Fruit fly (Drosophila melanogaster) whole organism, wandering third instar larva: Measurements from ENCODE around the gene PIG-C.
A peak's percentile ranks its signal among the peaks of the same experiment; 100 is the strongest.

Experiments
- HLH106 ChIP-seq: fragments of 200-800 bp; optimal IDR thresholded peaks from 3 replicates; lab custom pipeline; 2019; ENCODE audit warnings: missing biosample characterization, mild to moderate bottlenecking, missing genetic modification characterization, moderate library complexity
- Hr78 ChIP-seq: fragments of >200 bp; optimal IDR thresholded peaks from 2 replicates; lab custom pipeline; 2017; ENCODE audit warnings: missing biosample characterization, missing genetic modification characterization
- Mio ChIP-seq: sonication (Bioruptor generic); optimal IDR thresholded peaks from 2 replicates; lab custom pipeline; 2016; ENCODE audit warnings: missing biosample characterization, missing genetic modification characterization
- Myc ChIP-seq: fragments of >200 bp; optimal IDR thresholded peaks from 2 replicates; lab custom pipeline; 2017
- Sp1 ChIP-seq: fragments of 200-800 bp; sonication (Bioruptor generic); optimal IDR thresholded peaks from 3 replicates; lab custom pipeline; 2019; ENCODE audit warnings: missing biosample characterization, mild to moderate bottlenecking, missing genetic modification characterization, moderate library complexity
- Vsx2 ChIP-seq: fragments of 200-300, 225-300 bp; sonication (Bioruptor generic); optimal IDR thresholded peaks from 2 replicates; lab custom pipeline; 2018; ENCODE audit warnings: missing biosample characterization, missing genetic modification characterization; ENCODE audit not compliant: partially characterized antibody
- brk ChIP-seq: fragments of 200-800 bp; sonication (Bioruptor generic); optimal IDR thresholded peaks from 2 replicates; lab custom pipeline; 2016; ENCODE audit warnings: missing biosample characterization, mild to moderate bottlenecking, missing genetic modification characterization
- dmrt93B ChIP-seq: fragments of 200-800 bp; sonication (Bioruptor generic); optimal IDR thresholded peaks from 2 replicates; lab custom pipeline; 2018; ENCODE audit warnings: missing biosample characterization, mild to moderate bottlenecking, missing genetic modification characterization
- ey ChIP-seq: fragments of 200-800 bp; sonication (Bioruptor generic); optimal IDR thresholded peaks from 2 replicates; lab custom pipeline; 2016; ENCODE audit warnings: missing biosample characterization, missing genetic modification characterization
- foxo ChIP-seq, 2 experiments: fragments of 200-800 bp; sonication (Bioruptor generic); optimal IDR thresholded peaks; 2 replicates in 1 of 2; 3 replicates in 1 of 2; lab custom pipeline; 2016 to 2017; ENCODE audit warnings: missing biosample characterization in 2 of 2, missing genetic modification characterization in 2 of 2
- h ChIP-seq: fragments of 200-800 bp; sonication (Bioruptor generic); optimal IDR thresholded peaks from 3 replicates; lab custom pipeline; 2016; ENCODE audit warnings: missing biosample characterization, mild to moderate bottlenecking, missing genetic modification characterization
- pan ChIP-seq: fragments of >200 bp; optimal IDR thresholded peaks from 2 replicates; lab custom pipeline; 2017
- psq ChIP-seq: fragments of 200-800 bp; sonication (Bioruptor generic); optimal IDR thresholded peaks from 3 replicates; lab custom pipeline; 2017; ENCODE audit warnings: missing biosample characterization, mild to moderate bottlenecking, missing genetic modification characterization, moderate library complexity
- woc ChIP-seq: sonication (Bioruptor generic); optimal IDR thresholded peaks from 2 replicates; lab custom pipeline; 2016; ENCODE audit warnings: missing biosample characterization, mild to moderate bottlenecking, missing genetic modification characterization

dm6 chr3L:3301171-3301738, 17.8 kb downstream of the PIG-C start:
- TF ChIP-seq pan (lab: Kevin White, UChicago) (no peak), Hr78 (GFP tag; lab: Kevin White, UChicago) (no peak), foxo (GFP tag; optimal IDR thresholded peaks at IDR 0.05; lab: Kevin White, UChicago) (peak in 1 of 2 experiments; percentile 82), psq (GFP tag; lab: Kevin White, UChicago) (peak; percentile 47), h (GFP tag; lab: Kevin White, UChicago) (peak; percentile 82), Myc (lab: Kevin White, UChicago) (no peak), Vsx2 (GFP tag; lab: Kevin White, UChicago) (no peak), ey (GFP tag; lab: Kevin White, UChicago) (peak; percentile 76), brk (peak; percentile 32), Mio (no peak), HLH106 (tag; lab: Kevin White, UChicago) (peak; percentile 40), Sp1 (GFP tag; lab: Kevin White, UChicago) (peak; percentile 45), woc (GFP tag; lab: Kevin White, UChicago) (peak; percentile 14), dmrt93B (GFP tag; lab: Kevin White, UChicago) (no peak)
